Fruit fly (Drosophila melanogaster) whole organism, wandering third instar larva: ENCODE results near the gene CG32313.

Experiments used
- Abd-B ChIP-seq: fragments of >200 bp; optimal IDR thresholded peaks from 2 replicates; lab custom pipeline; 2017; ENCODE audit warnings: missing biosample characterization, missing genetic modification characterization
- CG32264 ChIP-seq: fragments of 200-800 bp; sonication (Bioruptor generic); optimal IDR thresholded peaks from 2 replicates; lab custom pipeline; 2016; ENCODE audit warnings: missing biosample characterization, missing genetic modification characterization
- CG9705 ChIP-seq: fragments of 200-800 bp; sonication (Bioruptor generic); optimal IDR thresholded peaks from 2 replicates; lab custom pipeline; 2018; ENCODE audit warnings: missing biosample characterization, mild to moderate bottlenecking, missing genetic modification characterization
- CrebA ChIP-seq: fragments of 200-800 bp; sonication (Bioruptor generic); optimal IDR thresholded peaks from 2 replicates; lab custom pipeline; 2016; ENCODE audit warnings: missing biosample characterization, mild to moderate bottlenecking, missing genetic modification characterization, borderline replicate concordance
- Dfd ChIP-seq: fragments of >200 bp; optimal IDR thresholded peaks from 2 replicates; lab custom pipeline; 2017; ENCODE audit warnings: missing biosample characterization, missing genetic modification characterization
- Dif ChIP-seq: fragments of 200-275, 200-300 bp; sonication (Bioruptor generic); optimal IDR thresholded peaks from 2 replicates; lab custom pipeline; 2018; ENCODE audit warnings: missing biosample characterization, missing genetic modification characterization; ENCODE audit not compliant: partially characterized antibody
- GATAd ChIP-seq: sonication (Bioruptor generic); optimal IDR thresholded peaks from 2 replicates; lab custom pipeline; 2016; ENCODE audit warnings: missing biosample characterization, missing genetic modification characterization
- HLH106 ChIP-seq: fragments of 200-800 bp; optimal IDR thresholded peaks from 3 replicates; lab custom pipeline; 2019; ENCODE audit warnings: missing biosample characterization, mild to moderate bottlenecking, missing genetic modification characterization, moderate library complexity
- Hnf4 ChIP-seq: fragments of 200-800 bp; sonication (Bioruptor generic); optimal IDR thresholded peaks from 2 replicates; lab custom pipeline; 2016; ENCODE audit warnings: missing biosample characterization, mild to moderate bottlenecking, missing genetic modification characterization
- Hr78 ChIP-seq: fragments of >200 bp; optimal IDR thresholded peaks from 2 replicates; lab custom pipeline; 2017; ENCODE audit warnings: missing biosample characterization, missing genetic modification characterization
- Hr83 ChIP-seq: fragments of 200-300 bp; sonication (Bioruptor generic); optimal IDR thresholded peaks from 2 replicates; lab custom pipeline; 2016; ENCODE audit warnings: missing biosample characterization, mild to moderate bottlenecking, missing genetic modification characterization, moderate library complexity; ENCODE audit not compliant: poor library complexity, severe bottlenecking
- Jra ChIP-seq: sonication (Bioruptor generic); optimal IDR thresholded peaks from 2 replicates; lab custom pipeline; 2016; ENCODE audit warnings: missing biosample characterization, missing genetic modification characterization
- Mio ChIP-seq: sonication (Bioruptor generic); optimal IDR thresholded peaks from 2 replicates; lab custom pipeline; 2016; ENCODE audit warnings: missing biosample characterization, missing genetic modification characterization
- Myc ChIP-seq: fragments of >200 bp; optimal IDR thresholded peaks from 2 replicates; lab custom pipeline; 2017
- N ChIP-seq: fragments of >200 bp; optimal IDR thresholded peaks from 2 replicates; lab custom pipeline; 2018; ENCODE audit warnings: missing biosample characterization, missing external identifiers, missing genetic modification characterization
- OdsH ChIP-seq: fragments of 200-800 bp; sonication (Bioruptor generic); optimal IDR thresholded peaks from 2 replicates; lab custom pipeline; 2016; ENCODE audit warnings: missing biosample characterization, mild to moderate bottlenecking, missing genetic modification characterization
- Rel ChIP-seq, 2 experiments: fragments of 200-800 bp; sonication (Bioruptor generic) in 1 of 2; optimal IDR thresholded peaks; 2 replicates in 1 of 2; 3 replicates in 1 of 2; lab custom pipeline; 2016 to 2019; ENCODE audit warnings: mild to moderate bottlenecking in 2 of 2, missing biosample characterization in 2 of 2, missing genetic modification characterization in 2 of 2, moderate library complexity in 1 of 2
- Sp1 ChIP-seq: fragments of 200-800 bp; sonication (Bioruptor generic); optimal IDR thresholded peaks from 3 replicates; lab custom pipeline; 2019; ENCODE audit warnings: missing biosample characterization, mild to moderate bottlenecking, missing genetic modification characterization, moderate library complexity
- Vsx2 ChIP-seq: fragments of 200-300, 225-300 bp; sonication (Bioruptor generic); optimal IDR thresholded peaks from 2 replicates; lab custom pipeline; 2018; ENCODE audit warnings: missing biosample characterization, missing genetic modification characterization; ENCODE audit not compliant: partially characterized antibody
- br ChIP-seq: fragments of 200-800 bp; sonication (Bioruptor generic); optimal IDR thresholded peaks from 2 replicates; lab custom pipeline; 2016; ENCODE audit warnings: missing biosample characterization, missing genetic modification characterization
- brk ChIP-seq: fragments of 200-800 bp; sonication (Bioruptor generic); optimal IDR thresholded peaks from 2 replicates; lab custom pipeline; 2016; ENCODE audit warnings: missing biosample characterization, mild to moderate bottlenecking, missing genetic modification characterization
- dl ChIP-seq, 2 experiments: fragments of 175-275, 200-275 bp in 1 of 2; fragments of 200-275 bp in 1 of 2; sonication (Bioruptor generic); optimal IDR thresholded peaks; lab custom pipeline; 2018; ENCODE audit warnings: mild to moderate bottlenecking in 2 of 2, missing biosample characterization in 2 of 2, missing genetic modification characterization in 2 of 2, moderate library complexity in 2 of 2; ENCODE audit not compliant: partially characterized antibody in 2 of 2, insufficient read depth in 1 of 2
- dmrt93B ChIP-seq: fragments of 200-800 bp; sonication (Bioruptor generic); optimal IDR thresholded peaks from 2 replicates; lab custom pipeline; 2018; ENCODE audit warnings: missing biosample characterization, mild to moderate bottlenecking, missing genetic modification characterization
- dsf ChIP-seq: sonication (Bioruptor generic); optimal IDR thresholded peaks from 2 replicates; lab custom pipeline; 2016; ENCODE audit warnings: missing biosample characterization, missing genetic modification characterization, borderline replicate concordance
- ey ChIP-seq: fragments of 200-800 bp; sonication (Bioruptor generic); optimal IDR thresholded peaks from 2 replicates; lab custom pipeline; 2016; ENCODE audit warnings: missing biosample characterization, missing genetic modification characterization
- foxo ChIP-seq, 2 experiments: fragments of 200-800 bp; sonication (Bioruptor generic); optimal IDR thresholded peaks; 2 replicates in 1 of 2; 3 replicates in 1 of 2; lab custom pipeline; 2016 to 2017; ENCODE audit warnings: missing biosample characterization in 2 of 2, missing genetic modification characterization in 2 of 2
- fru ChIP-seq: fragments of 200-800 bp; sonication (Bioruptor generic); optimal IDR thresholded peaks from 3 replicates; lab custom pipeline; 2016; ENCODE audit warnings: missing biosample characterization, mild to moderate bottlenecking, missing genetic modification characterization
- h ChIP-seq: fragments of 200-800 bp; sonication (Bioruptor generic); optimal IDR thresholded peaks from 3 replicates; lab custom pipeline; 2016; ENCODE audit warnings: missing biosample characterization, mild to moderate bottlenecking, missing genetic modification characterization
- jim ChIP-seq: fragments of 175-275, 200-325 bp; sonication (Bioruptor generic); optimal IDR thresholded peaks from 2 replicates; lab custom pipeline; 2016; ENCODE audit warnings: missing biosample characterization, mild to moderate bottlenecking, missing genetic modification characterization
- lola ChIP-seq: fragments of >200 bp; optimal IDR thresholded peaks from 2 replicates; lab custom pipeline; 2017; ENCODE audit warnings: missing biosample characterization, missing genetic modification characterization
- pan ChIP-seq: fragments of >200 bp; optimal IDR thresholded peaks from 2 replicates; lab custom pipeline; 2017
- psq ChIP-seq: fragments of 200-800 bp; sonication (Bioruptor generic); optimal IDR thresholded peaks from 3 replicates; lab custom pipeline; 2017; ENCODE audit warnings: missing biosample characterization, mild to moderate bottlenecking, missing genetic modification characterization, moderate library complexity
- rgr ChIP-seq: fragments of 200-800 bp; sonication (Bioruptor generic); optimal IDR thresholded peaks from 3 replicates; lab custom pipeline; 2016; ENCODE audit warnings: missing biosample characterization, mild to moderate bottlenecking, missing genetic modification characterization
- sage ChIP-seq: fragments of 200-800 bp; sonication (Bioruptor generic); optimal IDR thresholded peaks from 2 replicates; lab custom pipeline; 2016; ENCODE audit warnings: missing biosample characterization, mild to moderate bottlenecking, missing genetic modification characterization
- sv ChIP-seq: fragments of 200-800 bp; sonication (Bioruptor generic); optimal IDR thresholded peaks from 3 replicates; lab custom pipeline; 2016; ENCODE audit warnings: missing biosample characterization, missing genetic modification characterization
- tai ChIP-seq: sonication (Bioruptor generic); optimal IDR thresholded peaks from 2 replicates; lab custom pipeline; 2016; ENCODE audit warnings: missing biosample characterization, missing genetic modification characterization
- usp ChIP-seq: fragments of >200 bp; optimal IDR thresholded peaks from 2 replicates; lab custom pipeline; 2017; ENCODE audit warnings: missing biosample characterization, missing genetic modification characterization
- woc ChIP-seq: sonication (Bioruptor generic); optimal IDR thresholded peaks from 2 replicates; lab custom pipeline; 2016; ENCODE audit warnings: missing biosample characterization, mild to moderate bottlenecking, missing genetic modification characterization

Gene CG32313

dm6 chr3L:1586266-1587054 lies 40.9 kb upstream of the CG32313 start:
- TF ChIP-seq foxo (GFP tag; optimal IDR thresholded peaks at IDR 0.05; lab: Kevin White, UChicago) = peak in 1 of 2 experiments; percentile 48
- TF ChIP-seq dl (GFP tag; optimal IDR thresholded peaks at IDR 0.05; lab: Kevin White, UChicago; ENCODE audit: insufficient read depth in 1 of 2, partially characterized antibody in 2 of 2) = peak; percentile 96 to 98
- TF ChIP-seq Sp1 (GFP tag; lab: Kevin White, UChicago) = peak; percentile 37
- TF ChIP-seq fru (GFP tag; lab: Kevin White, UChicago) = peak; percentile 48
- peak; percentile 45 for TF ChIP-seq CG32264 (GFP tag; lab: Kevin White, UChicago)
- peak; percentile 42 for TF ChIP-seq brk (GFP tag; lab: Kevin White, UChicago)
- peak; percentile 86 for TF ChIP-seq CrebA (GFP tag; lab: Kevin White, UChicago)
- TF ChIP-seq psq (GFP tag; lab: Kevin White, UChicago) = peak; percentile 41
- peak; percentile 99 for TF ChIP-seq Dif (GFP tag; lab: Kevin White, UChicago)
- TF ChIP-seq Hnf4 (GFP tag; lab: Kevin White, UChicago) = peak; percentile 35
- no peak for TF ChIP-seq Myc
- peak; percentile 74 for TF ChIP-seq sage (GFP tag; lab: Kevin White, UChicago)
- TF ChIP-seq CG9705 (GFP tag; lab: Kevin White, UChicago) = no peak
- TF ChIP-seq rgr (GFP tag; lab: Kevin White, UChicago) = peak; percentile 44
- no peak for TF ChIP-seq woc (GFP tag; lab: Kevin White, UChicago)
- no peak for TF ChIP-seq lola
- TF ChIP-seq Hr83 (GFP tag; lab: Kevin White, UChicago) = peak; percentile 82
- TF ChIP-seq Hr78 (GFP tag; lab: Kevin White, UChicago) = no peak
- TF ChIP-seq Vsx2 = peak; percentile 95
- TF ChIP-seq h (GFP tag; lab: Kevin White, UChicago) = peak; percentile 90
- peak; percentile 64 for TF ChIP-seq Rel (GFP tag; optimal IDR thresholded peaks at IDR 0.05; lab: Kevin White, UChicago)
- peak; percentile 10 for TF ChIP-seq Rel (tag; optimal IDR thresholded peaks at IDR 0.05; lab: Kevin White, UChicago)
- TF ChIP-seq jim (GFP tag; lab: Kevin White, UChicago) = no peak
- TF ChIP-seq HLH106 (tag; lab: Kevin White, UChicago) = no peak
- peak; percentile 49 for TF ChIP-seq br (GFP tag; lab: Kevin White, UChicago)
- TF ChIP-seq Jra (GFP tag; lab: Kevin White, UChicago) = peak; percentile 76

dm6 chr3L:1584781-1585180 lies 39.2 kb upstream of the CG32313 start:
- TF ChIP-seq Mio (no peak), Jra (GFP tag; lab: Kevin White, UChicago) (no peak), Vsx2 (no peak), dsf (GFP tag; lab: Kevin White, UChicago) (no peak), dmrt93B (peak; percentile 61), Hnf4 (GFP tag; lab: Kevin White, UChicago) (no peak), CG32264 (GFP tag; lab: Kevin White, UChicago) (peak; percentile 71), HLH106 (tag; lab: Kevin White, UChicago) (peak; percentile 72), brk (GFP tag; lab: Kevin White, UChicago) (no peak), Dfd (GFP tag; lab: Kevin White, UChicago) (no peak), Dif (GFP tag; lab: Kevin White, UChicago) (no peak), rgr (GFP tag; lab: Kevin White, UChicago) (no peak), ey (GFP tag; lab: Kevin White, UChicago) (peak; percentile 38), GATAd (GFP tag; lab: Kevin White, UChicago) (no peak), foxo (GFP tag; optimal IDR thresholded peaks at IDR 0.05; lab: Kevin White, UChicago) (peak in 1 of 2 experiments; percentile 39), OdsH (GFP tag; lab: Kevin White, UChicago) (no peak), Hr78 (GFP tag; lab: Kevin White, UChicago) (no peak), lola (no peak), CrebA (GFP tag; lab: Kevin White, UChicago) (no peak), usp (no peak), Rel (GFP tag; optimal IDR thresholded peaks at IDR 0.05; lab: Kevin White, UChicago) (no peak), Rel (tag; optimal IDR thresholded peaks at IDR 0.05; lab: Kevin White, UChicago) (no peak), CG9705 (GFP tag; lab: Kevin White, UChicago) (peak; percentile 30), psq (GFP tag; lab: Kevin White, UChicago) (no peak), Myc (no peak), dl (GFP tag; optimal IDR thresholded peaks at IDR 0.05; lab: Kevin White, UChicago; ENCODE audit: insufficient read depth in 1 of 2, partially characterized antibody in 2 of 2) (no peak), N (GFP tag; lab: Kevin White, UChicago) (no peak), woc (GFP tag; lab: Kevin White, UChicago) (peak; percentile 72), Hr83 (GFP tag; lab: Kevin White, UChicago) (no peak), br (GFP tag; lab: Kevin White, UChicago) (peak; percentile 46), Sp1 (GFP tag; lab: Kevin White, UChicago) (peak; percentile 0), sage (GFP tag; lab: Kevin White, UChicago) (peak; percentile 60), Abd-B (GFP tag; lab: Kevin White, UChicago) (no peak), sv (GFP tag; lab: Kevin White, UChicago) (no peak), h (GFP tag; lab: Kevin White, UChicago) (peak; percentile 78), pan (no peak), tai (GFP tag; lab: Kevin White, UChicago) (no peak), fru (GFP tag; lab: Kevin White, UChicago) (no peak), jim (GFP tag; lab: Kevin White, UChicago) (no peak)
